Worm (Caenorhabditis elegans) whole organism, L1 larva: Measurements from ENCODE around the gene rle-1.
A peak's percentile ranks its signal among the peaks of the same experiment; 100 is the strongest.

ENCODE experiments used
- C04F5.9 ChIP-seq: sonication (generic microtip); optimal IDR thresholded peaks from 2 replicates; lab custom pipeline; 2016; ENCODE audit warnings: missing genetic modification characterization, missing compliant biosample characterization
- C16A3.4 ChIP-seq: fragments of 150-350 bp; optimal IDR thresholded peaks from 2 replicates; lab custom pipeline; 2014; ENCODE audit warnings: missing biosample characterization, missing genetic modification characterization
- C34B4.2 ChIP-seq: sonication (generic microtip); optimal IDR thresholded peaks from 2 replicates; lab custom pipeline; 2017; ENCODE audit warnings: mild to moderate bottlenecking, missing genetic modification characterization, missing compliant biosample characterization
- Y116A8C.19 ChIP-seq: sonication (generic microtip); optimal IDR thresholded peaks from 2 replicates; lab custom pipeline; 2016; ENCODE audit warnings: missing compliant biosample characterization, missing genetic modification characterization, borderline replicate concordance
- ama-1 ChIP-seq: fragments of 150-350 bp; optimal IDR thresholded peaks from 2 replicates; lab custom pipeline; 2014
- blmp-1 ChIP-seq: fragments of 150-350 bp; optimal IDR thresholded peaks from 2 replicates; lab custom pipeline; 2014; ENCODE audit warnings: missing biosample characterization, missing genetic modification characterization
- ceh-82 ChIP-seq, 3 experiments: fragments of 150-350 bp in 1 of 3; sonication (generic microtip) in 2 of 3; optimal IDR thresholded peaks; 2 replicates each; lab custom pipeline; 2014 to 2017; ENCODE audit warnings: missing biosample characterization in 3 of 3, missing genetic modification characterization in 3 of 3
- ceh-90 ChIP-seq: sonication (generic microtip); optimal IDR thresholded peaks from 2 replicates; lab custom pipeline; 2016; ENCODE audit warnings: missing genetic modification characterization, missing compliant biosample characterization
- ces-1 ChIP-seq: fragments of 150-350 bp; optimal IDR thresholded peaks from 2 replicates; lab custom pipeline; 2014; ENCODE audit warnings: missing biosample characterization, missing genetic modification reagents, missing genetic modification characterization
- egl-13 ChIP-seq: sonication (generic microtip); optimal IDR thresholded peaks from 2 replicates; lab custom pipeline; 2016; ENCODE audit warnings: missing genotype, missing genetic modification reagents, missing genetic modification characterization, missing compliant biosample characterization
- elt-2 ChIP-seq: sonication (generic microtip); optimal IDR thresholded peaks from 2 replicates; lab custom pipeline; 2016; ENCODE audit warnings: missing genetic modification characterization, mild to moderate bottlenecking, inconsistent platforms, missing compliant biosample characterization, missing genetic modification reagents
- elt-3 ChIP-seq, 6 experiments: fragments of 150-350 bp in 1 of 6; sonication (generic microtip); optimal IDR thresholded peaks; 2 replicates each; lab custom pipeline; 2017 to 2018; ENCODE audit warnings: missing biosample characterization in 6 of 6, missing genetic modification characterization in 6 of 6, inconsistent platforms in 1 of 6
- fkh-10 ChIP-seq: sonication (generic microtip); optimal IDR thresholded peaks from 2 replicates; lab custom pipeline; 2017; ENCODE audit warnings: missing biosample characterization, missing genetic modification reagents, missing genetic modification characterization
- hlh-4 ChIP-seq: sonication (generic microtip); optimal IDR thresholded peaks from 2 replicates; lab custom pipeline; 2016; ENCODE audit warnings: mild to moderate bottlenecking, missing genetic modification characterization, missing compliant biosample characterization
- hpl-2 ChIP-seq: fragments of 150-350 bp; optimal IDR thresholded peaks from 2 replicates; lab custom pipeline; 2014; ENCODE audit warnings: missing biosample characterization, missing genetic modification reagents, missing genetic modification characterization
- lin-13 ChIP-seq: fragments of 150-350 bp; optimal IDR thresholded peaks from 2 replicates; lab custom pipeline; 2014; ENCODE audit warnings: missing biosample characterization, missing genetic modification reagents, missing genetic modification characterization
- lin-14 ChIP-seq: fragments of 200-800 bp; sonication (Bioruptor generic); optimal IDR thresholded peaks from 2 replicates; lab custom pipeline; 2018; ENCODE audit warnings: mild to moderate bottlenecking, missing genetic modification characterization, moderate library complexity, missing compliant biosample characterization
- lin-15B ChIP-seq: fragments of 150-350 bp; sonication (generic microtip); optimal IDR thresholded peaks from 3 replicates; lab custom pipeline; 2014; ENCODE audit warnings: missing biosample characterization, missing genetic modification characterization
- lin-35 ChIP-seq, 2 experiments: fragments of 150-350 bp; optimal IDR thresholded peaks; 2 replicates each; lab custom pipeline; 2014; ENCODE audit warnings: missing biosample characterization in 2 of 2, missing genetic modification characterization in 2 of 2, missing genetic modification reagents in 2 of 2
- mab-9 ChIP-seq: fragments of 200-800 bp; sonication (Bioruptor generic); IDR thresholded peaks from 2 replicates; pipeline ENCODE4 v1.3.6; 2022; ENCODE audit warnings: missing genetic modification reagents, missing genetic modification characterization, missing compliant biosample characterization
- mef-2 ChIP-seq: fragments of 150-350 bp; optimal IDR thresholded peaks from 2 replicates; lab custom pipeline; 2014; ENCODE audit warnings: missing biosample characterization, missing genetic modification characterization
- nhr-11 ChIP-seq: fragments of 150-350 bp; optimal IDR thresholded peaks from 2 replicates; lab custom pipeline; 2014; ENCODE audit warnings: missing biosample characterization, missing genetic modification characterization
- nhr-237 ChIP-seq: fragments of 150-350 bp; optimal IDR thresholded peaks from 2 replicates; lab custom pipeline; 2014; ENCODE audit warnings: missing biosample characterization, missing genetic modification characterization
- nhr-71 ChIP-seq: sonication (generic microtip); optimal IDR thresholded peaks from 2 replicates; lab custom pipeline; 2016; ENCODE audit warnings: mild to moderate bottlenecking, missing genetic modification characterization, moderate library complexity, missing compliant biosample characterization
- nhr-85 ChIP-seq: sonication (generic microtip); peaks from one replicate; lab custom pipeline; 2016; ENCODE audit warnings: missing genetic modification characterization, inconsistent platforms, missing compliant biosample characterization
- skn-1 ChIP-seq: fragments of 150-350 bp; optimal IDR thresholded peaks from 2 replicates; lab custom pipeline; 2014; ENCODE audit warnings: missing biosample characterization, missing genetic modification characterization
- snpc-4 ChIP-seq: fragments of 150-350 bp; optimal IDR thresholded peaks from 2 replicates; lab custom pipeline; 2014; ENCODE audit warnings: missing biosample characterization, missing genetic modification characterization
- snu-23 ChIP-seq: sonication (generic microtip); optimal IDR thresholded peaks from 2 replicates; lab custom pipeline; 2016; ENCODE audit warnings: missing genetic modification characterization, missing compliant biosample characterization
- sptf-1 ChIP-seq: fragments of 150-350 bp; optimal IDR thresholded peaks from 2 replicates; lab custom pipeline; 2014; ENCODE audit warnings: missing biosample characterization, missing genetic modification characterization
- sup-37 ChIP-seq: fragments of 200-800 bp; sonication (Bioruptor generic); optimal IDR thresholded peaks from 2 replicates; lab custom pipeline; 2018; ENCODE audit warnings: mild to moderate bottlenecking, missing genetic modification characterization, missing compliant biosample characterization
- tlp-1 ChIP-seq: fragments of 150-350 bp; optimal IDR thresholded peaks from 2 replicates; lab custom pipeline; 2014; ENCODE audit warnings: missing biosample characterization, missing genetic modification characterization
- unc-130 ChIP-seq: fragments of 150-350 bp; optimal IDR thresholded peaks from 2 replicates; lab custom pipeline; 2017; ENCODE audit warnings: missing biosample characterization, missing genetic modification characterization, inconsistent platforms
- unc-30 ChIP-seq: sonication (generic microtip); optimal IDR thresholded peaks from 2 replicates; lab custom pipeline; 2017; ENCODE audit warnings: missing biosample characterization, missing genetic modification characterization
- unc-86 ChIP-seq: sonication (generic microtip); optimal IDR thresholded peaks from 2 replicates; lab custom pipeline; 2016; ENCODE audit warnings: missing genetic modification characterization, missing compliant biosample characterization
- unc-98 ChIP-seq: fragments of 200-800 bp; sonication (Bioruptor generic); IDR thresholded peaks from 2 replicates; pipeline ENCODE4 v1.3.6; 2022; ENCODE audit warnings: missing genetic modification characterization, missing compliant biosample characterization
- vab-15 ChIP-seq: sonication (generic microtip); optimal IDR thresholded peaks from 2 replicates; lab custom pipeline; 2017; ENCODE audit warnings: missing genotype, mild to moderate bottlenecking, missing genetic modification characterization, missing compliant biosample characterization
- zag-1 ChIP-seq: fragments of 150-350 bp; optimal IDR thresholded peaks from 2 replicates; lab custom pipeline; 2014; ENCODE audit warnings: missing biosample characterization, missing genetic modification characterization
- ztf-11 ChIP-seq, 2 experiments: sonication (generic microtip); optimal IDR thresholded peaks; 2 replicates each; lab custom pipeline; 2016 to 2017; ENCODE audit warnings: missing genetic modification characterization in 2 of 2, missing biosample characterization in 1 of 2, missing compliant biosample characterization in 1 of 2

The rle-1 gene

DNA sequence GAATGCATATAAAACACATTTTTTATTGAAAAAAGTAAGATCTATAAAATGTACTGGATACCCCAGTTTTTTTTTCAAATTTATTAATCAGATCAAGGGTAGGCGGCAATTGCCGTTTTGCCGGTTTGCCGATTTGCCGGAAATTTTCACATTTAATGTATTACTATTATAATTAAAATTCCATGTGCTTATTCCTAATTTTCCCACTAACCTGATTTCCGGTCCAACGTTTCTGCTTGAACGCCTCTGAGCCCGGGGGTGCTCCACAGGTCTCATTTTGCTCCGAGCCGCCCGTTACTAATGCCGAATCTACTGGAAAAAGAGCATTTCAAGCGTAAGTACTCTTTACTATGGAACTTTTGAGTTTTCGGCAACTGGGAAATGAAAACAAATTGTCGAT, 33.6 kb downstream of the rle-1 start, which contains the start of gene dhc-4:
Gene dhc-4 (plus strand): TSS at position 301 of the 400 bp plus-strand sequence.
- no peak for TF ChIP-seq hlh-4
- no peak for TF ChIP-seq mab-9 (GFP tag; lab: Robert Waterston, UW)
- no peak for TF ChIP-seq lin-14
- TF ChIP-seq unc-30 (tag; lab: Kevin White, UChicago) = no peak
- no peak for TF ChIP-seq hpl-2 (GFP tag; lab: Kevin White, UChicago)
- no peak for TF ChIP-seq skn-1 (tag; lab: Kevin White, UChicago)
- TF ChIP-seq lin-35 (GFP tag; optimal IDR thresholded peaks at IDR 0.05; lab: Kevin White, UChicago) = no peak
- TF ChIP-seq sup-37 (GFP tag; lab: Kevin White, UChicago) = no peak
- no peak for TF ChIP-seq elt-3 (tag; optimal IDR thresholded peaks at IDR 0.05; lab: Kevin White, UChicago)
- TF ChIP-seq nhr-11 (tag; lab: Kevin White, UChicago) = no peak
- TF ChIP-seq egl-13 (tag; lab: Kevin White, UChicago) = no peak
- TF ChIP-seq lin-13 = no peak
- no peak for TF ChIP-seq tlp-1 (tag; lab: Kevin White, UChicago)
- no peak for TF ChIP-seq Y116A8C.19
- TF ChIP-seq lin-15B (tag; lab: Kevin White, UChicago) = no peak
- no peak for TF ChIP-seq ztf-11 (tag; optimal IDR thresholded peaks at IDR 0.05; lab: Kevin White, UChicago)
- no peak for TF ChIP-seq snu-23 (GFP tag; lab: Kevin White, UChicago)
- TF ChIP-seq sptf-1 (tag; lab: Kevin White, UChicago) = no peak
- no peak for TF ChIP-seq fkh-10

DNA sequence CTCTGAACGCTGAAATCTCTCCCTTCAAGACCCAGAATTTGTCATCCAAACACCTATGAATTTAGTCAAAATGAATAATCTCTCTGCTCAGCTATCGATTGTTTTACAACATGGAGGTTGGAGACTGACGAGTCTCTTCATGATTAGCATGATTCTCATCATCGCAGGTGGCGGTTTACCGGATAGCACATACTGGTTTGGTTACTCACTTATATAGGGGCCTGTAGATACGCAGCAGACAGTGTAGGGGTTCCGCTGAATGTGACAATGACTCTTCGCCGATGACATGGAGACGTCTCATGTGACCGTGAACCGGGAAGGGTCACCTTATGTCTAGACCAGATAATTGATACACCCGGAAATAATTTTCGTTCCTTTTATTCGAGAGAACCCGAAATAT, 40.5 kb downstream of the rle-1 start:
- TF ChIP-seq mef-2 (no peak), snpc-4 (peak; percentile 41), nhr-85 (tag; lab: Kevin White, UChicago) (peak; percentile 60), ces-1 (GFP tag; lab: Kevin White, UChicago) (no peak)
- TF ChIP-seq, all 84 proteins: peak for 2

- TF ChIP-seq unc-98 (GFP tag; lab: Robert Waterston, UW) (no peak), nhr-71 (tag; lab: Kevin White, UChicago) (no peak), blmp-1 (no peak), nhr-85 (tag; lab: Kevin White, UChicago) (no peak), ceh-82 (tag; optimal IDR thresholded peaks at IDR 0.05; lab: Kevin White, UChicago) (no peak), Y116A8C.19 (no peak), C04F5.9 (no peak), unc-86 (no peak), C34B4.2 (tag; lab: Kevin White, UChicago) (no peak), unc-130 (no peak), hpl-2 (GFP tag; lab: Kevin White, UChicago) (no peak), hlh-4 (no peak)
Measured at ce11 chrIII:10981555-10981954, 45.5 kb downstream of the rle-1 start.

DNA sequence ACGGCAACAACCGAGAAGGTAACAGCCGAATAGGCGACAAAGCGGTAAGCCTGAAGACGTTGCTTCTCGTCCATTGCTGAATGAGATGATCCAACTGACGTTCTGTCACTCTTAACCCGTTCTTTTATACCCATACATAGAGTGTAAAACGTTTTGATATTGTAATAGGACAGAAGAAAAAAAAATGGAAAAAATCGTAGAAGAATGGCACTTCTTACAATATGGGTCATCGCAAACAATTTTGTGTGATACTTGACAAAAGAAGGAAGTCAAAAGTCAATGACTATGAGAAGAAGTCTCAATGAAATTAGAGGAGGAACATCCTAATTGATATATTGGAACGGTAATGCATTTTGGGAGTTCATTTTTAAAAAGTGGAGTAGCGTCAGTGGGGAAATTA, 47.1 kb downstream of the rle-1 start, which contains the start of gene col-92:
Gene col-92 (minus strand): TSS at position 101 of the 400 bp plus-strand sequence.
- TF ChIP-seq zag-1 (tag; lab: Kevin White, UChicago) (no peak), hlh-4 (no peak), C16A3.4 (tag; lab: Kevin White, UChicago) (no peak), C34B4.2 (tag; lab: Kevin White, UChicago) (no peak), ceh-90 (tag; lab: Kevin White, UChicago) (no peak), ama-1 (lab: Kevin White, UChicago) (no peak), elt-2 (no peak), vab-15 (tag; lab: Kevin White, UChicago) (no peak), nhr-237 (tag; lab: Kevin White, UChicago) (no peak)
